Fruit fly (Drosophila melanogaster) whole organism, embryonic: ENCODE measurements around the gene Mlc2.
A peak's percentile ranks its signal among the peaks of the same experiment; 100 is the strongest.

Experiments used
- Abd-B ChIP-seq: fragments of 200-800 bp; sonication (Bioruptor generic); optimal IDR thresholded peaks from 2 replicates; lab custom pipeline; 2018; ENCODE audit warnings: missing biosample characterization, mild to moderate bottlenecking, missing genetic modification characterization, moderate library complexity
- Antp ChIP-seq: fragments of 200-800 bp; sonication (Bioruptor generic); optimal IDR thresholded peaks from 3 replicates; lab custom pipeline; 2016; ENCODE audit warnings: missing biosample characterization, missing genetic modification characterization
- CG10209 ChIP-seq: fragments of 200-800 bp; sonication (Bioruptor generic); optimal IDR thresholded peaks from 3 replicates; lab custom pipeline; 2017; ENCODE audit warnings: missing biosample characterization, mild to moderate bottlenecking, missing genetic modification characterization, missing genetic modification reagents
- CG10462 ChIP-seq: fragments of 200-800 bp; sonication (Bioruptor generic); optimal IDR thresholded peaks from 2 replicates; lab custom pipeline; 2016; ENCODE audit warnings: missing biosample characterization, missing genetic modification characterization
- CG10543 ChIP-seq: fragments of 200-800 bp; sonication (Bioruptor generic); optimal IDR thresholded peaks from 3 replicates; lab custom pipeline; 2017; ENCODE audit warnings: missing biosample characterization, mild to moderate bottlenecking, missing genetic modification characterization, moderate library complexity
- CG11696 ChIP-seq: fragments of 200-800 bp; sonication (Bioruptor generic); IDR thresholded peaks from 2 replicates; pipeline ENCODE4 v1.3.6; 2022; ENCODE audit warnings: missing biosample characterization, missing genetic modification characterization
- CG12744 ChIP-seq: fragments of 200-800 bp; sonication (Bioruptor generic); optimal IDR thresholded peaks from 2 replicates; lab custom pipeline; 2016; ENCODE audit warnings: missing biosample characterization, missing genetic modification characterization
- CG13624 ChIP-seq: fragments of 200-800 bp; sonication (Bioruptor generic); optimal IDR thresholded peaks from 2 replicates; lab custom pipeline; 2016; ENCODE audit warnings: missing biosample characterization, missing genetic modification characterization
- CG15514 ChIP-seq: fragments of 200-800 bp; sonication (Bioruptor generic); optimal IDR thresholded peaks from 3 replicates; lab custom pipeline; 2017; ENCODE audit warnings: missing biosample characterization, missing genetic modification characterization, mild to moderate bottlenecking, moderate library complexity, missing genetic modification reagents
- CG1602 ChIP-seq: fragments of 200-800 bp; sonication (Bioruptor generic); optimal IDR thresholded peaks from 3 replicates; lab custom pipeline; 2016; ENCODE audit warnings: missing biosample characterization, missing genetic modification characterization
- CG1647 ChIP-seq: fragments of 200-800 bp; sonication (Bioruptor generic); optimal IDR thresholded peaks from 3 replicates; lab custom pipeline; 2016; ENCODE audit warnings: missing biosample characterization, missing genetic modification characterization
- CG17328 ChIP-seq: fragments of 200-800 bp; sonication (Bioruptor generic); IDR thresholded peaks from 2 replicates; pipeline ENCODE4 v1.3.6; 2022; ENCODE audit warnings: missing biosample characterization, missing genetic modification characterization
- CG18011 ChIP-seq: fragments of 200-800 bp; sonication (Bioruptor generic); optimal IDR thresholded peaks from 2 replicates; lab custom pipeline; 2017; ENCODE audit warnings: missing biosample characterization, missing genetic modification characterization, mild to moderate bottlenecking, moderate library complexity, missing genotype
- CG18599 ChIP-seq: fragments of 200-800 bp; sonication (Bioruptor generic); optimal IDR thresholded peaks from 3 replicates; lab custom pipeline; 2017; ENCODE audit warnings: missing biosample characterization, missing genetic modification characterization, mild to moderate bottlenecking, moderate library complexity, missing genetic modification reagents
- CG32767 ChIP-seq: fragments of 200-800 bp; sonication (Bioruptor generic); IDR thresholded peaks from 2 replicates; pipeline ENCODE4 v1.3.6; 2022; ENCODE audit warnings: missing biosample characterization, missing genetic modification characterization
- CG3407 ChIP-seq: fragments of 200-800 bp; sonication (Bioruptor generic); optimal IDR thresholded peaks from 2 replicates; lab custom pipeline; 2018; ENCODE audit warnings: missing biosample characterization, mild to moderate bottlenecking, missing genetic modification characterization
- CG6791 ChIP-seq: fragments of 200-800 bp; sonication (Bioruptor generic); IDR thresholded peaks from 3 replicates; pipeline ENCODE4 v1.3.6; 2022; ENCODE audit warnings: missing biosample characterization, missing genetic modification characterization; ENCODE audit not compliant: partially characterized antibody
- CG6813 ChIP-seq: fragments of 200-800 bp; sonication (Bioruptor generic); optimal IDR thresholded peaks from 2 replicates; lab custom pipeline; 2017; ENCODE audit warnings: missing biosample characterization, missing genetic modification characterization, mild to moderate bottlenecking, moderate library complexity, missing genetic modification reagents
- CG6854 ChIP-seq: fragments of 200-800 bp; sonication (Bioruptor generic); optimal IDR thresholded peaks from 3 replicates; lab custom pipeline; 2017; ENCODE audit warnings: missing biosample characterization, mild to moderate bottlenecking, missing genetic modification characterization
- CG7928 ChIP-seq: fragments of 200-800 bp; sonication (Bioruptor generic); optimal IDR thresholded peaks from 2 replicates; lab custom pipeline; 2017; ENCODE audit warnings: missing biosample characterization, mild to moderate bottlenecking, missing genetic modification characterization
- CG9437 ChIP-seq: fragments of 200-800 bp; sonication (Bioruptor generic); optimal IDR thresholded peaks from 2 replicates; lab custom pipeline; 2018; ENCODE audit warnings: missing biosample characterization, mild to moderate bottlenecking, missing genetic modification characterization
- CG9727 ChIP-seq: fragments of 200-800 bp; sonication (Bioruptor generic); optimal IDR thresholded peaks from 3 replicates; lab custom pipeline; 2017; ENCODE audit warnings: missing biosample characterization, mild to moderate bottlenecking, missing genetic modification characterization
- D19B ChIP-seq: fragments of 200-800 bp; sonication (Bioruptor generic); optimal IDR thresholded peaks from 2 replicates; lab custom pipeline; 2017; ENCODE audit warnings: missing biosample characterization, mild to moderate bottlenecking, missing genetic modification characterization
- Dad ChIP-seq: fragments of 200-800 bp; sonication (Bioruptor generic); optimal IDR thresholded peaks from 3 replicates; lab custom pipeline; 2016; ENCODE audit warnings: missing biosample characterization, missing genetic modification characterization
- Doc2 ChIP-seq: fragments of 200-800 bp; sonication (Bioruptor generic); IDR thresholded peaks from 2 replicates; pipeline ENCODE4 v1.3.6; 2022; ENCODE audit warnings: missing biosample characterization, missing genetic modification characterization
- HLHmδ ChIP-seq: fragments of 200-800 bp; sonication (Bioruptor generic); optimal IDR thresholded peaks from 2 replicates; lab custom pipeline; 2018; ENCODE audit warnings: missing biosample characterization, mild to moderate bottlenecking, missing genetic modification characterization, moderate library complexity
- Nf-YB ChIP-seq: fragments of 200-800 bp; sonication (Bioruptor generic); optimal IDR thresholded peaks from 3 replicates; lab custom pipeline; 2019; ENCODE audit warnings: missing biosample characterization, mild to moderate bottlenecking, missing genetic modification characterization, moderate library complexity
- Ssrp ChIP-seq: fragments of 200-800 bp; sonication (Bioruptor generic); optimal IDR thresholded peaks from 2 replicates; lab custom pipeline; 2018; ENCODE audit warnings: missing biosample characterization, mild to moderate bottlenecking, missing genetic modification characterization, moderate library complexity
- TFAM ChIP-seq: fragments of 200-800 bp; sonication (Bioruptor generic); optimal IDR thresholded peaks from 2 replicates; lab custom pipeline; 2017; ENCODE audit warnings: missing biosample characterization, missing genetic modification characterization, inconsistent platforms
- Usf ChIP-seq: fragments of 200-800 bp; sonication (Bioruptor generic); optimal IDR thresholded peaks from 2 replicates; lab custom pipeline; 2017; ENCODE audit warnings: missing genotype, missing biosample characterization, missing genetic modification characterization
- bsh ChIP-seq, 2 experiments: fragments of 200-800 bp; sonication (Bioruptor generic); optimal IDR thresholded peaks; 2 replicates each; lab custom pipeline; 2017 to 2018; ENCODE audit warnings: mild to moderate bottlenecking in 2 of 2, missing biosample characterization in 2 of 2, missing genetic modification characterization in 2 of 2, moderate library complexity in 1 of 2
- crp ChIP-seq, 2 experiments: fragments of 200-800 bp; sonication (Bioruptor generic); optimal IDR thresholded peaks; 2 replicates in 1 of 2; 3 replicates in 1 of 2; lab custom pipeline; 2017; ENCODE audit warnings: missing biosample characterization in 2 of 2, missing genetic modification characterization in 2 of 2, mild to moderate bottlenecking in 1 of 2, moderate library complexity in 1 of 2
- da ChIP-seq: fragments of 200-800 bp; sonication (Bioruptor generic); optimal IDR thresholded peaks from 2 replicates; lab custom pipeline; 2016; ENCODE audit warnings: missing biosample characterization, missing genetic modification characterization
- dati ChIP-seq: fragments of 200-800 bp; sonication (Bioruptor generic); IDR thresholded peaks from 2 replicates; pipeline ENCODE4 v1.3.6; 2022; ENCODE audit warnings: missing biosample characterization, missing genetic modification characterization
- dimm ChIP-seq: fragments of 200-800 bp; sonication (Bioruptor generic); IDR thresholded peaks from 2 replicates; pipeline ENCODE4 v1.3.6; 2022; ENCODE audit warnings: missing biosample characterization, missing genetic modification characterization
- dmrt11E ChIP-seq: fragments of 200-800 bp; sonication (Bioruptor generic); optimal IDR thresholded peaks from 3 replicates; lab custom pipeline; 2018; ENCODE audit warnings: missing biosample characterization, mild to moderate bottlenecking, missing genetic modification characterization, moderate library complexity
- dysf ChIP-seq: fragments of 200-800 bp; sonication (Bioruptor generic); IDR thresholded peaks from 3 replicates; pipeline ENCODE4 v1.3.6; 2022; ENCODE audit warnings: missing biosample characterization, missing genetic modification characterization
- en ChIP-seq: fragments of 200-800 bp; sonication (Bioruptor generic); optimal IDR thresholded peaks from 2 replicates; lab custom pipeline; 2016; ENCODE audit warnings: missing biosample characterization, missing genetic modification characterization
- esg ChIP-seq: fragments of 200-800 bp; sonication (Bioruptor generic); conservative IDR thresholded peaks from 2 replicates; pipeline ENCODE4 v1.3.6; 2022; ENCODE audit warnings: missing biosample characterization, missing genetic modification characterization
- fru ChIP-seq: fragments of >200 bp; optimal IDR thresholded peaks from 2 replicates; lab custom pipeline; 2017
- gfzf ChIP-seq: fragments of 200-800 bp; sonication (Bioruptor generic); optimal IDR thresholded peaks from 2 replicates; lab custom pipeline; 2016; ENCODE audit warnings: missing biosample characterization, mild to moderate bottlenecking, missing genetic modification characterization, moderate library complexity
- hkb ChIP-seq, 2 experiments: fragments of 200-800 bp in 1 of 2; fragments of >200 bp in 1 of 2; sonication (Bioruptor generic) in 1 of 2; IDR thresholded peaks in 1 of 2; optimal IDR thresholded peaks in 1 of 2; 2 replicates each; pipeline versions ENCODE4 v1.3.6 to Lab custom; 2017 to 2022; ENCODE audit warnings: missing biosample characterization in 1 of 2, missing genetic modification characterization in 1 of 2
- insv ChIP-seq, 2 experiments: fragments of 200-800 bp; sonication (Bioruptor generic); optimal IDR thresholded peaks; 3 replicates each; lab custom pipeline; 2016 to 2018; ENCODE audit warnings: missing biosample characterization in 2 of 2, missing genetic modification characterization in 2 of 2
- onecut ChIP-seq: fragments of 200-800 bp; sonication (Bioruptor generic); IDR thresholded peaks from 2 replicates; pipeline ENCODE4 v1.3.6; 2022; ENCODE audit warnings: missing biosample characterization, missing genetic modification characterization
- pan ChIP-seq, 4 experiments: fragments of >200 bp in 3 of 4; fragments of 200-800 bp in 1 of 4; sonication (Bioruptor generic) in 1 of 4; optimal IDR thresholded peaks in 3 of 4; IDR thresholded peaks in 1 of 4; 2 replicates each; pipeline versions ENCODE4 v1.3.6 to Lab custom; 2017 to 2022; ENCODE audit warnings: missing biosample characterization in 2 of 4, missing genetic modification characterization in 2 of 4, mixed read lengths in 1 of 4
- pita ChIP-seq: fragments of 200-800 bp; sonication (Bioruptor generic); optimal IDR thresholded peaks from 2 replicates; lab custom pipeline; 2017; ENCODE audit warnings: missing biosample characterization, mild to moderate bottlenecking, missing genetic modification characterization
- slou ChIP-seq: fragments of 200-800 bp; sonication (Bioruptor generic); optimal IDR thresholded peaks from 3 replicates; lab custom pipeline; 2016; ENCODE audit warnings: missing biosample characterization, missing genetic modification characterization
- tgo ChIP-seq: fragments of 200-800 bp; sonication (Bioruptor generic); IDR thresholded peaks from 3 replicates; pipeline ENCODE4 v1.3.6; 2022; ENCODE audit warnings: missing biosample characterization, missing genetic modification characterization
- tio ChIP-seq: fragments of 200-800 bp; sonication (Bioruptor generic); optimal IDR thresholded peaks from 2 replicates; lab custom pipeline; 2017; ENCODE audit warnings: missing biosample characterization, missing genetic modification characterization, inconsistent platforms

The Mlc2 gene

dm6 chr3R:30195606-30196049 is 21.3 kb upstream of the Mlc2 start (continued):
- TF ChIP-seq CG1602 (GFP tag; lab: Kevin White, UChicago) (no peak), CG3407 (no peak), hkb (optimal IDR thresholded peaks at IDR 0.05; lab: Kevin White, UChicago) (no peak), hkb (GFP tag; IDR thresholded peaks at IDR 0.05; lab: Robert Waterston, UW) (peak; percentile 33; the same call in 1 of the 2 replicates), CG10209 (GFP tag; lab: Kevin White, UChicago) (no peak), CG9727 (GFP tag; lab: Kevin White, UChicago) (no peak), insv (GFP tag; optimal IDR thresholded peaks at IDR 0.05; lab: Kevin White, UChicago) (no peak), CG15514 (GFP tag; lab: Kevin White, UChicago) (peak; percentile 84), Doc2 (GFP tag; lab: Robert Waterston, UW) (no peak; the same call in 1 of the 2 replicates), D19B (GFP tag; lab: Kevin White, UChicago) (no peak), CG1647 (GFP tag; lab: Kevin White, UChicago) (no peak), Abd-B (no peak), CG6791 (GFP tag; lab: Robert Waterston, UW) (0 out of 3 replicates have a peak, but pooled peaks have one; percentile 35), CG18599 (GFP tag; lab: Kevin White, UChicago) (peak; percentile 73), Antp (GFP tag; lab: Kevin White, UChicago) (peak; percentile 47), CG7928 (GFP tag; lab: Kevin White, UChicago) (peak; percentile 93), dmrt11E (tag; lab: Kevin White, UChicago) (no peak), TFAM (no peak), CG12744 (GFP tag; lab: Kevin White, UChicago) (peak; percentile 2), slou (GFP tag; lab: Kevin White, UChicago) (no peak), CG10462 (GFP tag; lab: Kevin White, UChicago) (no peak), CG10543 (peak; percentile 67), dati (GFP tag; lab: Robert Waterston, UW) (no peak), pita (peak; percentile 56), CG11696 (GFP tag; lab: Robert Waterston, UW) (no peak), en (GFP tag; lab: Kevin White, UChicago) (no peak), esg (no peak), CG32767 (GFP tag; lab: Robert Waterston, UW) (no peak), CG18011 (no peak), dysf (GFP tag; lab: Robert Waterston, UW) (peak; percentile 68), tio (no peak), gfzf (GFP tag; lab: Kevin White, UChicago) (peak; percentile 33), CG17328 (GFP tag; lab: Robert Waterston, UW) (no peak; the same call in 1 of the 2 replicates), pan (optimal IDR thresholded peaks at IDR 0.05; lab: Kevin White, UChicago) (no peak), pan (GFP tag; optimal IDR thresholded peaks at IDR 0.05 in 1 of 2, IDR thresholded peaks at IDR 0.05 in 1 of 2) (peak in 1 of 2 experiments; percentile 55), CG9437 (GFP tag; lab: Kevin White, UChicago) (no peak), bsh (GFP tag; optimal IDR thresholded peaks at IDR 0.05; lab: Kevin White, UChicago) (peak in 1 of 2 experiments; percentile 15), onecut (GFP tag; lab: Robert Waterston, UW) (no peak), da (GFP tag; lab: Kevin White, UChicago) (no peak), Ssrp (no peak), fru (lab: Kevin White, UChicago) (no peak), HLHmδ (GFP tag; lab: Kevin White, UChicago) (no peak), crp (GFP tag; optimal IDR thresholded peaks at IDR 0.05; lab: Kevin White, UChicago) (no peak), CG6813 (GFP tag; lab: Kevin White, UChicago) (no peak), CG6854 (GFP tag; lab: Kevin White, UChicago) (peak; percentile 25), tgo (GFP tag; lab: Robert Waterston, UW) (peak; percentile 52), Dad (GFP tag; lab: Kevin White, UChicago) (no peak), dimm (no peak), Usf (peak; percentile 8), CG13624 (GFP tag; lab: Kevin White, UChicago) (no peak), Nf-YB (GFP tag; lab: Kevin White, UChicago) (no peak)
